Worm (Caenorhabditis elegans): ENCODE measurements around the gene spp-21.

ce11 chrX:11481825-11482093 lies 8.2 kb upstream of the spp-21 start:
- TF ChIP-seq lsy-2 (tag; optimal IDR thresholded peaks at IDR 0.05), result no peak
- no peak for TF ChIP-seq M03D4.4 (tag; optimal IDR thresholded peaks at IDR 0.05)
- no peak for TF ChIP-seq lin-13 (tag; optimal IDR thresholded peaks at IDR 0.05)
- no peak for TF ChIP-seq ces-1 (GFP tag; optimal IDR thresholded peaks at IDR 0.05)
- TF ChIP-seq nhr-237 (tag; optimal IDR thresholded peaks at IDR 0.05), result no peak
